6 fruit fly cellular contexts compared by ENCODE assay signal in the genomic region with DNA sequence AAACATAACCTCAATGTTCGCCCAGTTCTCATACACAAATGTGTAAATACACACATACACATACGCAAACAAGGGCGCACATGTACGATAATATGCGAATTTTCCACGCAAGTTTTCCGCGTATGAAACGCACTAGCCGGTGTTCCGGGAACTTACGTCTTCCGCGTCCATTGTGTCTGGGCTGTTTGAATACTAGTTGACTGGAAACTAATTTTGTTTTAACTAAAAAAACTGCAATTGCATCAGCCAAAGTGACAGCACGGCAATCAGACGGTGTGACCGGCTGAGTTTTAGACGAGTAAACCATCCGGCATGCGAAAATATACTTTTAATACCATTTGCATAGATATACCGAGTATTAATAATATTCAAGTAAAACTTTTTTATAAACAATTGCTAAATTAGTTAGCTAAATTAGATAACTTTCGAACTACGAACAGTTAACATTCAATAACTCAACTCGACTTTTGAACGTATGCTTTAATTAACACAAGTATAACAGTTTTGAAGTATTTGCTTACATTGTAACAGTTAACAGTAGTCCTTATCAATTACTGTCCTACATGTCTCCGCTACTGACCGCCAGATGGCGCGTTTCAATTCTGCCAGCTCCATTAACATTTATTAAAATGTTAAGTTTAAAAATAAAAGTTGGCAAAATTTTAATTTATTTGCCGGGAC.
A peak's percentile ranks its signal among the peaks of the same experiment; 100 is the strongest.
TF ChIP-seq lines count a peak whose summit lies in the region.

A gene (minus strand): TSS at position 299 of the 681 bp plus-strand sequence.

- TF ChIP-seq CTCF in S2 (optimal IDR thresholded peaks at IDR 0.05; lab: Kevin White, UChicago): peak; percentile 77 to 91
- peak; percentile 95 for TF ChIP-seq CTCF in whole organism, embryonic (GFP tag; optimal IDR thresholded peaks at IDR 0.05; lab: Kevin White, UChicago)

TF ChIP-seq in whole organism, adult, 20 proteins besides CTCF, POLR2A, EP300 and RAD21 (continues in another document):
- no peak for TF ChIP-seq CG12768 (GFP tag; optimal IDR thresholded peaks at IDR 0.05; lab: Kevin White, UChicago)
- TF ChIP-seq Crg-1 (GFP tag; optimal IDR thresholded peaks at IDR 0.05; lab: Kevin White, UChicago): no peak
- TF ChIP-seq toe (GFP tag; optimal IDR thresholded peaks at IDR 0.05; lab: Kevin White, UChicago): no peak
- no peak for TF ChIP-seq Hr96 (GFP tag; optimal IDR thresholded peaks at IDR 0.05; lab: Kevin White, UChicago)
- TF ChIP-seq tj (GFP tag; optimal IDR thresholded peaks at IDR 0.05; lab: Kevin White, UChicago): peak; percentile 44
- TF ChIP-seq kay (GFP tag; lab: Kevin White, UChicago; ENCODE audit: borderline replicate concordance): no peak
- no peak for TF ChIP-seq cnc (optimal IDR thresholded peaks at IDR 0.05; lab: Kevin White, UChicago)
- TF ChIP-seq ovo (GFP tag; optimal IDR thresholded peaks at IDR 0.05; lab: Kevin White, UChicago): no peak
- TF ChIP-seq Mnt (GFP tag; optimal IDR thresholded peaks at IDR 0.05; lab: Kevin White, UChicago): peak; percentile 98
- TF ChIP-seq CG14711 (tag; optimal IDR thresholded peaks at IDR 0.05; lab: Kevin White, UChicago): peak; percentile 20
- no peak for TF ChIP-seq Clk (GFP tag; optimal IDR thresholded peaks at IDR 0.05; lab: Kevin White, UChicago)
- TF ChIP-seq CG7045 (GFP tag; optimal IDR thresholded peaks at IDR 0.05; lab: Kevin White, UChicago): no peak
- TF ChIP-seq CG11617 (GFP tag; optimal IDR thresholded peaks at IDR 0.05; lab: Kevin White, UChicago): peak; percentile 28
- peak; percentile 2 for TF ChIP-seq CG1620 (GFP tag; optimal IDR thresholded peaks at IDR 0.05; lab: Kevin White, UChicago)
- TF ChIP-seq CG5204 (GFP tag; optimal IDR thresholded peaks at IDR 0.05; lab: Kevin White, UChicago): no peak
- peak; percentile 55 for TF ChIP-seq bab1 (GFP tag; optimal IDR thresholded peaks at IDR 0.05; lab: Kevin White, UChicago)
- no peak for TF ChIP-seq CG33017 (tag; optimal IDR thresholded peaks at IDR 0.05; lab: Kevin White, UChicago)

TF ChIP-seq in whole organism, embryonic, 481 proteins besides CTCF, POLR2A, EP300 and RAD21 (continues in another document):
- TF ChIP-seq oc (tag; optimal IDR thresholded peaks at IDR 0.05; lab: Kevin White, UChicago) (peak; percentile 47), CG7786 (GFP tag; optimal IDR thresholded peaks at IDR 0.05; lab: Kevin White, UChicago) (no peak), Fer1 (GFP tag; optimal IDR thresholded peaks at IDR 0.05; lab: Kevin White, UChicago) (peak; percentile 64), CG3838 (GFP tag; optimal IDR thresholded peaks at IDR 0.05; lab: Kevin White, UChicago) (no peak), BtbVII (GFP tag; optimal IDR thresholded peaks at IDR 0.05; lab: Kevin White, UChicago) (peak; percentile 51), CG6813 (GFP tag; optimal IDR thresholded peaks at IDR 0.05; lab: Kevin White, UChicago) (peak; percentile 38), CG10267 (tag; optimal IDR thresholded peaks at IDR 0.05; lab: Kevin White, UChicago) (peak; percentile 51), vnd (GFP tag; IDR thresholded peaks at IDR 0.05; lab: Robert Waterston, UW; ENCODE audit: partially characterized antibody) (no peak), TFAM (GFP tag; optimal IDR thresholded peaks at IDR 0.05; lab: Kevin White, UChicago) (no peak), Deaf1 (tag; optimal IDR thresholded peaks at IDR 0.05; lab: Kevin White, UChicago) (no peak), Max (GFP tag; optimal IDR thresholded peaks at IDR 0.05; lab: Kevin White, UChicago) (peak; percentile 51), D (optimal IDR thresholded peaks at IDR 0.05; lab: Kevin White, UChicago) (no peak), D (GFP tag; optimal IDR thresholded peaks at IDR 0.05; lab: Kevin White, UChicago) (peak; percentile 13), Atf3 (GFP tag; optimal IDR thresholded peaks at IDR 0.05; lab: Kevin White, UChicago) (no peak), emc (GFP tag; optimal IDR thresholded peaks at IDR 0.05; lab: Kevin White, UChicago) (no peak), CG17912 (GFP tag; optimal IDR thresholded peaks at IDR 0.05; lab: Kevin White, UChicago) (peak; percentile 49), CG34422 (GFP tag; IDR thresholded peaks at IDR 0.05; lab: Robert Waterston, UW) (peak; percentile 85; the same call in 1 of the 3 replicates)

TF ChIP-seq in whole organism, prepupa, 60 proteins besides CTCF, POLR2A, EP300 and RAD21 (continues in another document):
- TF ChIP-seq pdm3 (GFP tag; optimal IDR thresholded peaks at IDR 0.05; lab: Kevin White, UChicago) (peak; percentile 65), CG11762 (GFP tag; optimal IDR thresholded peaks at IDR 0.05; lab: Kevin White, UChicago; ENCODE audit: insufficient read depth) (peak; percentile 15), CG3919 (GFP tag; optimal IDR thresholded peaks at IDR 0.05; lab: Kevin White, UChicago) (peak; percentile 81), OdsH (GFP tag; optimal IDR thresholded peaks at IDR 0.05; lab: Kevin White, UChicago) (peak; percentile 41), dsx (GFP tag; optimal IDR thresholded peaks at IDR 0.05; lab: Kevin White, UChicago; ENCODE audit: poor library complexity, severe bottlenecking) (peak; percentile 100), CG6792 (GFP tag; optimal IDR thresholded peaks at IDR 0.05; lab: Kevin White, UChicago) (no peak), achi (GFP tag; optimal IDR thresholded peaks at IDR 0.05; lab: Kevin White, UChicago) (peak; percentile 89), CG15336 (GFP tag; IDR thresholded peaks at IDR 0.05; lab: Robert Waterston, UW) (no peak), dac (GFP tag; optimal IDR thresholded peaks at IDR 0.05; lab: Kevin White, UChicago) (no peak), salr (GFP tag; optimal IDR thresholded peaks at IDR 0.05; lab: Kevin White, UChicago) (no peak), CG32006 (GFP tag; optimal IDR thresholded peaks at IDR 0.05; lab: Kevin White, UChicago) (no peak), Sox102F (GFP tag; optimal IDR thresholded peaks at IDR 0.05; lab: Kevin White, UChicago) (peak; percentile 75), CG8119 (GFP tag; IDR thresholded peaks at IDR 0.05; lab: Robert Waterston, UW) (no peak), CG3032 (tag; optimal IDR thresholded peaks at IDR 0.05; lab: Kevin White, UChicago) (no peak), spab (GFP tag; optimal IDR thresholded peaks at IDR 0.05; lab: Kevin White, UChicago) (no peak), Ets21C (GFP tag; optimal IDR thresholded peaks at IDR 0.05; lab: Kevin White, UChicago) (no peak), svp (GFP tag; lab: Kevin White, UChicago) (peak; percentile 67)

TF ChIP-seq in whole organism, pupa, 21 proteins besides CTCF, POLR2A, EP300 and RAD21:
- peak; percentile 20 for TF ChIP-seq CG34367 (tag; optimal IDR thresholded peaks at IDR 0.05; lab: Kevin White, UChicago)
- TF ChIP-seq Pif1B (GFP tag; optimal IDR thresholded peaks at IDR 0.05; lab: Kevin White, UChicago): peak; percentile 0
- no peak for TF ChIP-seq rn (GFP tag; IDR thresholded peaks at IDR 0.05; lab: Robert Waterston, UW)
- TF ChIP-seq fd96Ca (GFP tag; IDR thresholded peaks at IDR 0.05; lab: Robert Waterston, UW): no peak
- TF ChIP-seq CG14655 (GFP tag; optimal IDR thresholded peaks at IDR 0.05; lab: Kevin White, UChicago): peak; percentile 42
- TF ChIP-seq Ets98B (GFP tag; IDR thresholded peaks at IDR 0.05; lab: Robert Waterston, UW): no peak
- 0 out of 3 replicates have a peak, but pooled peaks have one; percentile 9 for TF ChIP-seq CG4496 (GFP tag; IDR thresholded peaks at IDR 0.05; lab: Robert Waterston, UW)
- TF ChIP-seq CG13204 (GFP tag; optimal IDR thresholded peaks at IDR 0.05; lab: Kevin White, UChicago): no peak
- TF ChIP-seq gl (tag; optimal IDR thresholded peaks at IDR 0.05; lab: Kevin White, UChicago): peak; percentile 0
- peak; percentile 35 for TF ChIP-seq Snoo (tag; optimal IDR thresholded peaks at IDR 0.05; lab: Kevin White, UChicago)
- no peak for TF ChIP-seq CG9948 (tag; optimal IDR thresholded peaks at IDR 0.05; lab: Kevin White, UChicago)
- TF ChIP-seq CG10348 (GFP tag; IDR thresholded peaks at IDR 0.05; lab: Robert Waterston, UW): no peak
- peak; percentile 15 for TF ChIP-seq CG8159 (tag; optimal IDR thresholded peaks at IDR 0.05; lab: Kevin White, UChicago)
- no peak for TF ChIP-seq EcR (GFP tag; optimal IDR thresholded peaks at IDR 0.05; lab: Kevin White, UChicago)
- peak; percentile 12 for TF ChIP-seq CG15710 (tag; optimal IDR thresholded peaks at IDR 0.05; lab: Kevin White, UChicago)
- TF ChIP-seq CG12605 (GFP tag; IDR thresholded peaks at IDR 0.05; lab: Robert Waterston, UW): no peak
- TF ChIP-seq CG8301 (tag; optimal IDR thresholded peaks at IDR 0.05; lab: Kevin White, UChicago): no peak
- no peak for TF ChIP-seq D1 (tag; optimal IDR thresholded peaks at IDR 0.05; lab: Kevin White, UChicago)

TF ChIP-seq in whole organism, wandering third instar larva, 38 proteins besides CTCF, POLR2A, EP300 and RAD21:
- TF ChIP-seq tai (GFP tag; optimal IDR thresholded peaks at IDR 0.05; lab: Kevin White, UChicago) (no peak), br (GFP tag; optimal IDR thresholded peaks at IDR 0.05; lab: Kevin White, UChicago) (no peak), woc (GFP tag; optimal IDR thresholded peaks at IDR 0.05; lab: Kevin White, UChicago) (peak; percentile 27), lola (GFP tag; optimal IDR thresholded peaks at IDR 0.05; lab: Kevin White, UChicago) (no peak), GATAd (GFP tag; optimal IDR thresholded peaks at IDR 0.05; lab: Kevin White, UChicago) (no peak), Hnf4 (GFP tag; optimal IDR thresholded peaks at IDR 0.05; lab: Kevin White, UChicago) (peak; percentile 20), sage (GFP tag; optimal IDR thresholded peaks at IDR 0.05; lab: Kevin White, UChicago) (peak; percentile 55), h (GFP tag; optimal IDR thresholded peaks at IDR 0.05; lab: Kevin White, UChicago) (peak; percentile 23), Dif (GFP tag; optimal IDR thresholded peaks at IDR 0.05; lab: Kevin White, UChicago; ENCODE audit: partially characterized antibody) (no peak), N (GFP tag; optimal IDR thresholded peaks at IDR 0.05; lab: Kevin White, UChicago) (no peak), sv (GFP tag; optimal IDR thresholded peaks at IDR 0.05; lab: Kevin White, UChicago) (peak; percentile 34), Hr83 (GFP tag; optimal IDR thresholded peaks at IDR 0.05; lab: Kevin White, UChicago; ENCODE audit: poor library complexity, severe bottlenecking) (no peak), jim (GFP tag; optimal IDR thresholded peaks at IDR 0.05; lab: Kevin White, UChicago) (no peak), CrebA (GFP tag; optimal IDR thresholded peaks at IDR 0.05; lab: Kevin White, UChicago; ENCODE audit: borderline replicate concordance) (no peak), Abd-B (GFP tag; optimal IDR thresholded peaks at IDR 0.05; lab: Kevin White, UChicago) (no peak), Sp1 (GFP tag; optimal IDR thresholded peaks at IDR 0.05; lab: Kevin White, UChicago) (peak; percentile 4), Myc (optimal IDR thresholded peaks at IDR 0.05; lab: Kevin White, UChicago) (peak; percentile 1), OdsH (GFP tag; optimal IDR thresholded peaks at IDR 0.05; lab: Kevin White, UChicago) (no peak), fru (GFP tag; optimal IDR thresholded peaks at IDR 0.05; lab: Kevin White, UChicago) (peak; percentile 52)
